Fruit fly (Drosophila melanogaster) whole organism, embryonic: Measurements from ENCODE around the gene CG3104.
A peak's percentile ranks its signal among the peaks of the same experiment; 100 is the strongest.

Experiments used
- Adf1 ChIP-seq: fragments of 200-800 bp; sonication (Bioruptor generic); IDR thresholded peaks from 2 replicates; pipeline ENCODE4 v1.3.6; 2022; ENCODE audit warnings: missing biosample characterization, missing genetic modification characterization
- Atf3 ChIP-seq: fragments of 200-800 bp; sonication (Bioruptor generic); optimal IDR thresholded peaks from 3 replicates; lab custom pipeline; 2016; ENCODE audit warnings: missing biosample characterization, missing genetic modification characterization
- CG10366 ChIP-seq: fragments of 200-800 bp; sonication (Bioruptor generic); IDR thresholded peaks from 2 replicates; pipeline ENCODE4 v1.3.6; 2022; ENCODE audit warnings: missing biosample characterization, missing genetic modification characterization
- CG10979 ChIP-seq: fragments of 200-800 bp; sonication (Bioruptor generic); optimal IDR thresholded peaks from 2 replicates; lab custom pipeline; 2018; ENCODE audit warnings: missing biosample characterization, mild to moderate bottlenecking, missing genetic modification characterization, moderate library complexity
- CG11093 ChIP-seq: fragments of 200-800 bp; sonication (Bioruptor generic); IDR thresholded peaks from 3 replicates; pipeline ENCODE4 v1.3.6; 2022; ENCODE audit warnings: missing biosample characterization, missing genetic modification characterization
- CG11695 ChIP-seq: fragments of 200-800 bp; sonication (Bioruptor generic); IDR thresholded peaks from 3 replicates; pipeline ENCODE4 v1.3.6; 2022; ENCODE audit warnings: missing biosample characterization, missing genetic modification characterization
- CG12299 ChIP-seq: fragments of 200-800 bp; sonication (Bioruptor generic); optimal IDR thresholded peaks from 2 replicates; lab custom pipeline; 2018; ENCODE audit warnings: missing biosample characterization, mild to moderate bottlenecking, missing genetic modification characterization
- CG13123 ChIP-seq: fragments of 200-800 bp; sonication (Bioruptor generic); optimal IDR thresholded peaks from 2 replicates; lab custom pipeline; 2016; ENCODE audit warnings: missing biosample characterization, missing genetic modification characterization
- CG13424 ChIP-seq: fragments of 200-800 bp; sonication (Bioruptor generic); optimal IDR thresholded peaks from 2 replicates; lab custom pipeline; 2019; ENCODE audit warnings: missing biosample characterization, mild to moderate bottlenecking, missing genetic modification characterization, moderate library complexity
- CG13624 ChIP-seq: fragments of 200-800 bp; sonication (Bioruptor generic); optimal IDR thresholded peaks from 2 replicates; lab custom pipeline; 2016; ENCODE audit warnings: missing biosample characterization, missing genetic modification characterization
- CG14667 ChIP-seq: fragments of 200-800 bp; sonication (Bioruptor generic); IDR thresholded peaks from 2 replicates; pipeline ENCODE4 v1.3.6; 2022; ENCODE audit warnings: missing biosample characterization, missing genetic modification characterization
- CG14710 ChIP-seq: fragments of 200-800 bp; sonication (Bioruptor generic); optimal IDR thresholded peaks from 3 replicates; lab custom pipeline; 2019; ENCODE audit warnings: missing biosample characterization, mild to moderate bottlenecking, missing genetic modification characterization, moderate library complexity
- CG14965 ChIP-seq: fragments of 200-800 bp; sonication (Bioruptor generic); optimal IDR thresholded peaks from 2 replicates; lab custom pipeline; 2016; ENCODE audit warnings: missing biosample characterization, missing genetic modification characterization, borderline replicate concordance
- CG17361 ChIP-seq: fragments of 200-800 bp; sonication (Bioruptor generic); IDR thresholded peaks from 3 replicates; pipeline ENCODE4 v1.3.6; 2022; ENCODE audit warnings: missing biosample characterization, missing genetic modification characterization
- CG17385 ChIP-seq: fragments of 200-800 bp; sonication (Bioruptor generic); optimal IDR thresholded peaks from 3 replicates; lab custom pipeline; 2018; ENCODE audit warnings: missing biosample characterization, mild to moderate bottlenecking, missing genetic modification characterization
- CG18619 ChIP-seq: fragments of 200-800 bp; sonication (Bioruptor generic); optimal IDR thresholded peaks from 3 replicates; lab custom pipeline; 2017; ENCODE audit warnings: missing biosample characterization, mild to moderate bottlenecking, missing genetic modification characterization
- CG2129 ChIP-seq: fragments of 200-800 bp; sonication (Bioruptor generic); IDR thresholded peaks from 2 replicates; pipeline ENCODE4 v1.3.6; 2022; ENCODE audit warnings: missing biosample characterization, missing genetic modification characterization; ENCODE audit not compliant: partially characterized antibody
- CG31365 ChIP-seq: fragments of 200-800 bp; sonication (Bioruptor generic); optimal IDR thresholded peaks from 2 replicates; lab custom pipeline; 2018; ENCODE audit warnings: missing biosample characterization, mild to moderate bottlenecking, missing genetic modification characterization
- CG4424 ChIP-seq: fragments of 200-800 bp; sonication (Bioruptor generic); optimal IDR thresholded peaks from 3 replicates; lab custom pipeline; 2016; ENCODE audit warnings: missing biosample characterization, missing genetic modification characterization
- CG4854 ChIP-seq: fragments of 200-800 bp; sonication (Bioruptor generic); optimal IDR thresholded peaks from 2 replicates; lab custom pipeline; 2016; ENCODE audit warnings: missing biosample characterization, missing genetic modification characterization, inconsistent platforms
- CG5180 ChIP-seq: fragments of 200-800 bp; sonication (Bioruptor generic); optimal IDR thresholded peaks from 3 replicates; lab custom pipeline; 2017; ENCODE audit warnings: missing biosample characterization, missing genetic modification characterization, mild to moderate bottlenecking, moderate library complexity, missing genetic modification reagents
- CG6791 ChIP-seq: fragments of 200-800 bp; sonication (Bioruptor generic); IDR thresholded peaks from 3 replicates; pipeline ENCODE4 v1.3.6; 2022; ENCODE audit warnings: missing biosample characterization, missing genetic modification characterization; ENCODE audit not compliant: partially characterized antibody
- CG8388 ChIP-seq: fragments of 200-800 bp; sonication (Bioruptor generic); optimal IDR thresholded peaks from 2 replicates; lab custom pipeline; 2019; ENCODE audit warnings: missing biosample characterization, mild to moderate bottlenecking, missing genetic modification characterization, moderate library complexity
- CHES-1-like ChIP-seq: fragments of 200-800 bp; sonication (Bioruptor generic); optimal IDR thresholded peaks from 2 replicates; lab custom pipeline; 2016; ENCODE audit warnings: missing biosample characterization, missing genetic modification characterization
- D ChIP-seq, 2 experiments: fragments of 200-800 bp in 1 of 2; fragments of >200 bp in 1 of 2; sonication (Bioruptor generic) in 1 of 2; optimal IDR thresholded peaks; 2 replicates in 1 of 2; 3 replicates in 1 of 2; lab custom pipeline; 2017; ENCODE audit warnings: mild to moderate bottlenecking in 1 of 2, missing biosample characterization in 1 of 2, missing genetic modification characterization in 1 of 2, missing genetic modification reagents in 1 of 2
- Dbx ChIP-seq: fragments of 200-800 bp; sonication (Bioruptor generic); IDR thresholded peaks from 3 replicates; pipeline ENCODE4 v1.3.6; 2022; ENCODE audit warnings: missing biosample characterization, missing genetic modification characterization
- Elba2 ChIP-seq: fragments of 200-800 bp; sonication (Bioruptor generic); optimal IDR thresholded peaks from 3 replicates; lab custom pipeline; 2016; ENCODE audit warnings: missing biosample characterization, missing genetic modification characterization
- Gug ChIP-seq: fragments of 200-800 bp; sonication (Bioruptor generic); IDR thresholded peaks from 4 replicates; pipeline ENCODE4 v1.3.6; 2022; ENCODE audit warnings: missing biosample characterization, missing genetic modification characterization
- Mes4 ChIP-seq: fragments of 200-800 bp; sonication (Bioruptor generic); optimal IDR thresholded peaks from 2 replicates; lab custom pipeline; 2016; ENCODE audit warnings: missing biosample characterization, missing genetic modification characterization
- Optix ChIP-seq: fragments of 200-800 bp; sonication (Bioruptor generic); IDR thresholded peaks from 3 replicates; pipeline ENCODE4 v1.3.6; 2022; ENCODE audit warnings: missing biosample characterization, missing genetic modification characterization
- Rfx ChIP-seq: fragments of 200-800 bp; sonication (Bioruptor generic); IDR thresholded peaks from 2 replicates; pipeline ENCODE4 v1.3.6; 2022; ENCODE audit warnings: missing biosample characterization, missing genetic modification characterization
- bbx ChIP-seq: fragments of 200-800 bp; sonication (Bioruptor generic); IDR thresholded peaks from 2 replicates; pipeline ENCODE4 v1.3.6; 2022; ENCODE audit warnings: missing biosample characterization, missing genetic modification characterization; ENCODE audit not compliant: partially characterized antibody
- chinmo ChIP-seq: fragments of 200-800 bp; sonication (Bioruptor generic); IDR thresholded peaks from 4 replicates; pipeline ENCODE4 v1.3.6; 2022; ENCODE audit warnings: missing biosample characterization, missing genetic modification characterization; ENCODE audit not compliant: partially characterized antibody
- danr ChIP-seq: fragments of 200-800 bp; sonication (Bioruptor generic); IDR thresholded peaks from 2 replicates; pipeline ENCODE4 v1.3.6; 2022; ENCODE audit warnings: missing biosample characterization, missing genetic modification characterization
- dysf ChIP-seq: fragments of 200-800 bp; sonication (Bioruptor generic); IDR thresholded peaks from 3 replicates; pipeline ENCODE4 v1.3.6; 2022; ENCODE audit warnings: missing biosample characterization, missing genetic modification characterization
- eve ChIP-seq, 2 experiments: fragments of >200 bp; optimal IDR thresholded peaks; 2 replicates each; lab custom pipeline; 2017; ENCODE audit warnings: missing biosample characterization in 2 of 2, missing genetic modification characterization in 2 of 2
- gcm2 ChIP-seq: fragments of 200-800 bp; sonication (Bioruptor generic); optimal IDR thresholded peaks from 2 replicates; lab custom pipeline; 2016; ENCODE audit warnings: missing biosample characterization, missing genetic modification characterization
- hth ChIP-seq: fragments of >200 bp; optimal IDR thresholded peaks from 2 replicates; lab custom pipeline; 2017; ENCODE audit warnings: inconsistent platforms
- nau ChIP-seq: fragments of 200-800 bp; sonication (Bioruptor generic); optimal IDR thresholded peaks from 3 replicates; lab custom pipeline; 2017; ENCODE audit warnings: missing biosample characterization, mild to moderate bottlenecking, missing genetic modification characterization, missing genetic modification reagents
- onecut ChIP-seq: fragments of 200-800 bp; sonication (Bioruptor generic); IDR thresholded peaks from 2 replicates; pipeline ENCODE4 v1.3.6; 2022; ENCODE audit warnings: missing biosample characterization, missing genetic modification characterization
- prd ChIP-seq, 3 experiments: fragments of >200 bp in 2 of 3; fragments of 200-800 bp in 1 of 3; sonication (Bioruptor generic) in 1 of 3; optimal IDR thresholded peaks in 2 of 3; IDR thresholded peaks in 1 of 3; 2 replicates in 2 of 3; 3 replicates in 1 of 3; pipeline versions ENCODE4 v1.3.6 to Lab custom; 2017 to 2022; ENCODE audit warnings: missing biosample characterization in 1 of 3, missing genetic modification characterization in 1 of 3
- ro ChIP-seq: fragments of 200-800 bp; sonication (Bioruptor generic); IDR thresholded peaks from 2 replicates; pipeline ENCODE4 v1.3.6; 2022; ENCODE audit warnings: missing biosample characterization, missing genetic modification characterization
- sens ChIP-seq: fragments of 200-800 bp; sonication (Bioruptor generic); peaks from one replicate; lab custom pipeline; 2016; ENCODE audit warnings: missing biosample characterization, missing genetic modification characterization
- sim ChIP-seq: fragments of 200-800 bp; sonication (Bioruptor generic); IDR thresholded peaks from 2 replicates; pipeline ENCODE4 v1.3.6; 2022; ENCODE audit warnings: missing biosample characterization, missing genetic modification characterization
- sisA ChIP-seq: fragments of 200-800 bp; sonication (Bioruptor generic); IDR thresholded peaks from 2 replicates; pipeline ENCODE4 v1.3.6; 2022; ENCODE audit warnings: missing biosample characterization, missing genetic modification characterization
- slp2 ChIP-seq: fragments of 200-800 bp; sonication (Bioruptor generic); optimal IDR thresholded peaks from 2 replicates; lab custom pipeline; 2016; ENCODE audit warnings: missing biosample characterization, missing genetic modification characterization
- sna ChIP-seq: fragments of 200-800 bp; sonication (Bioruptor generic); IDR thresholded peaks from 2 replicates; pipeline ENCODE4 v1.3.6; 2022; ENCODE audit warnings: missing biosample characterization, missing genetic modification characterization; ENCODE audit not compliant: partially characterized antibody
- tap ChIP-seq: fragments of 200-800 bp; optimal IDR thresholded peaks from 3 replicates; lab custom pipeline; 2019; ENCODE audit warnings: missing biosample characterization, mild to moderate bottlenecking, missing genetic modification characterization, moderate library complexity
- tio ChIP-seq: fragments of 200-800 bp; sonication (Bioruptor generic); optimal IDR thresholded peaks from 2 replicates; lab custom pipeline; 2017; ENCODE audit warnings: missing biosample characterization, missing genetic modification characterization, inconsistent platforms
- z ChIP-seq: fragments of 200-800 bp; sonication (Bioruptor generic); IDR thresholded peaks from 3 replicates; pipeline ENCODE4 v1.3.6; 2022; ENCODE audit warnings: missing biosample characterization, missing genetic modification characterization

CG3104 gene

DNA sequence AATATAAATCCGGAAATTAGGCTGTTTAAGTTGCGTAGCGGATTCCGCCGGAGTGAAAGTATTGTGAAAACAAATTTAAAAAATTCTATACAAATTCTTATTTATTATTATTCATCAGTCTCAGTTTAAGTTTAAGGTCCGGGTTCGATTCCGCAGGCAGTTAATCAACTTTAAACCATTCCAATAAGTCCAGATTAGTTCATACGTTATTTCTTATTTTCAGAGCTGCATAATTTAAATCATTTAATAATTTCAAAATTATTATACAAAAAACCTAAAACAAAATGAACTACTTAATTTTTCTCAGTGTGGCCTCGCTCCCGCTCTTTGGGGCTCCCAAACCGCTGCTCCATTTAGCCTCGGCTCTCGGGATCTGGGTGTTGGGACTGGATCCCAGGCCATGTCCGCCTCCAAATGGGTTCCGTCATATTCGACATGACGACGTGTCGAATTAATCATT is 25.2 kb downstream of the CG3104 start (continued):
- TF ChIP-seq gcm2 (GFP tag; lab: Kevin White, UChicago) (peak; percentile 72), slp2 (GFP tag; lab: Kevin White, UChicago) (peak; percentile 29), CG13424 (tag; lab: Kevin White, UChicago) (peak; percentile 95), CG6791 (GFP tag; lab: Robert Waterston, UW) (no peak), hth (no peak), CG14667 (GFP tag; lab: Robert Waterston, UW) (peak; percentile 57; the same call in 1 of the 2 replicates), CG11093 (GFP tag; lab: Robert Waterston, UW) (peak; percentile 74; the same call in 2 of the 3 replicates), CG10979 (tag; lab: Kevin White, UChicago) (peak; percentile 96), CG31365 (tag; lab: Kevin White, UChicago) (no peak), CG5180 (GFP tag; lab: Kevin White, UChicago) (peak; percentile 77), CG14710 (tag; lab: Kevin White, UChicago) (peak; percentile 94), sim (GFP tag; lab: Robert Waterston, UW) (peak; percentile 36; the same call in 1 of the 2 replicates), Dbx (GFP tag; lab: Robert Waterston, UW) (no peak; the same call in none of the 3 replicates), sens (GFP tag; lab: Kevin White, UChicago) (peak; percentile 96), Adf1 (GFP tag; lab: Robert Waterston, UW) (peak; percentile 30; the same call in 1 of the 2 replicates), CG4424 (GFP tag; lab: Kevin White, UChicago) (peak; percentile 91), CG18619 (peak; percentile 89), CG4854 (peak; percentile 76), bbx (GFP tag; lab: Robert Waterston, UW) (no peak), CG17385 (GFP tag; lab: Kevin White, UChicago) (peak; percentile 88), Elba2 (GFP tag; lab: Kevin White, UChicago) (no peak), sisA (GFP tag; lab: Robert Waterston, UW) (peak; percentile 68), sna (GFP tag; lab: Robert Waterston, UW) (no peak), CG13624 (peak; percentile 60), CG2129 (no peak), CG13123 (GFP tag; lab: Kevin White, UChicago) (peak; percentile 45), CG12299 (tag; lab: Kevin White, UChicago) (peak; percentile 61), CHES-1-like (GFP tag; lab: Kevin White, UChicago) (peak; percentile 50), danr (GFP tag; lab: Robert Waterston, UW) (peak; percentile 78), Gug (peak; percentile 46; the same call in 2 of the 4 replicates), CG17361 (peak; percentile 98), onecut (GFP tag; lab: Robert Waterston, UW) (peak; percentile 73), prd (optimal IDR thresholded peaks at IDR 0.05; lab: Kevin White, UChicago) (no peak), prd (GFP tag; IDR thresholded peaks at IDR 0.05; lab: Robert Waterston, UW) (peak; percentile 82), tap (tag; lab: Kevin White, UChicago) (peak; percentile 74), Rfx (GFP tag; lab: Robert Waterston, UW) (peak; percentile 66), Atf3 (GFP tag; lab: Kevin White, UChicago) (no peak), CG11695 (peak; percentile 88), Optix (GFP tag; lab: Robert Waterston, UW) (peak; percentile 54; the same call in 2 of the 3 replicates), tio (GFP tag; lab: Kevin White, UChicago) (peak; percentile 93), CG8388 (GFP tag; lab: Kevin White, UChicago) (peak; percentile 87), CG14965 (GFP tag; lab: Kevin White, UChicago) (no peak), dysf (GFP tag; lab: Robert Waterston, UW) (peak; percentile 85), CG10366 (GFP tag; lab: Robert Waterston, UW) (peak; percentile 72), chinmo (GFP tag; lab: Robert Waterston, UW) (no peak), nau (GFP tag; lab: Kevin White, UChicago) (peak; percentile 84), D (optimal IDR thresholded peaks at IDR 0.05; lab: Kevin White, UChicago) (no peak), D (GFP tag; optimal IDR thresholded peaks at IDR 0.05; lab: Kevin White, UChicago) (peak; percentile 93), Mes4 (GFP tag; lab: Kevin White, UChicago) (no peak), ro (GFP tag; lab: Robert Waterston, UW) (peak; percentile 24; the same call in 1 of the 2 replicates), eve (GFP tag; optimal IDR thresholded peaks at IDR 0.05; lab: Kevin White, UChicago) (peak in 1 of 2 experiments; percentile 97), z (GFP tag; lab: Robert Waterston, UW) (no peak)
